Worm (Caenorhabditis elegans) whole organism, L2 larva: Measurements from ENCODE around the gene pptr-1.

ENCODE experiments used
- crh-2 ChIP-seq: sonication (generic microtip); optimal IDR thresholded peaks from 2 replicates; lab custom pipeline; 2017; ENCODE audit warnings: missing biosample characterization, missing genetic modification characterization
- egl-27 ChIP-seq: sonication (generic microtip); optimal IDR thresholded peaks from 3 replicates; lab custom pipeline; 2017; ENCODE audit warnings: missing biosample characterization, missing genetic modification reagents, missing genetic modification characterization
- elt-3 ChIP-seq: sonication (generic microtip); optimal IDR thresholded peaks from 2 replicates; lab custom pipeline; 2017; ENCODE audit warnings: missing biosample characterization, missing genetic modification characterization
- lin-11 ChIP-seq: fragments of 150-350 bp; sonication (generic microtip); optimal IDR thresholded peaks from 2 replicates; lab custom pipeline; 2014; ENCODE audit warnings: missing biosample characterization, missing genetic modification characterization, inconsistent platforms, mixed read lengths
- lsy-2 ChIP-seq, 2 experiments: fragments of 150-350 bp in 1 of 2; sonication (generic microtip) in 1 of 2; optimal IDR thresholded peaks; 2 replicates each; lab custom pipeline; 2014 to 2017; ENCODE audit warnings: missing biosample characterization in 2 of 2, missing genetic modification characterization in 2 of 2
- nhr-6 ChIP-seq: fragments of 150-350 bp; optimal IDR thresholded peaks from 2 replicates; lab custom pipeline; 2014; ENCODE audit warnings: missing biosample characterization, missing genetic modification characterization
- unc-62 ChIP-seq: fragments of 150-350 bp; optimal IDR thresholded peaks from 2 replicates; lab custom pipeline; 2014; ENCODE audit warnings: missing biosample characterization, missing genetic modification reagents, missing genetic modification characterization
- ztf-4 ChIP-seq: fragments of 150-350 bp; optimal IDR thresholded peaks from 2 replicates; lab custom pipeline; 2014; ENCODE audit warnings: missing biosample characterization, missing genetic modification characterization

- no peak for TF ChIP-seq ztf-4 (tag; lab: Kevin White, UChicago)
- no peak for TF ChIP-seq nhr-6 (tag; lab: Kevin White, UChicago)
- TF ChIP-seq elt-3 (tag; lab: Kevin White, UChicago) = no peak
- TF ChIP-seq lsy-2 (tag; optimal IDR thresholded peaks at IDR 0.05; lab: Kevin White, UChicago) = no peak
- TF ChIP-seq lin-11 (tag; lab: Kevin White, UChicago) = no peak
- no peak for TF ChIP-seq egl-27 (tag; lab: Kevin White, UChicago)
- TF ChIP-seq unc-62 (GFP tag; lab: Kevin White, UChicago) = no peak
- no peak for TF ChIP-seq crh-2 (tag; lab: Kevin White, UChicago)
Measured at ce11 chrV:16322155-16322554, 35.2 kb upstream of the pptr-1 start.
